Worm (Caenorhabditis elegans): ENCODE measurements around the gene F17C11.11.

Gene F17C11.11

DNA sequence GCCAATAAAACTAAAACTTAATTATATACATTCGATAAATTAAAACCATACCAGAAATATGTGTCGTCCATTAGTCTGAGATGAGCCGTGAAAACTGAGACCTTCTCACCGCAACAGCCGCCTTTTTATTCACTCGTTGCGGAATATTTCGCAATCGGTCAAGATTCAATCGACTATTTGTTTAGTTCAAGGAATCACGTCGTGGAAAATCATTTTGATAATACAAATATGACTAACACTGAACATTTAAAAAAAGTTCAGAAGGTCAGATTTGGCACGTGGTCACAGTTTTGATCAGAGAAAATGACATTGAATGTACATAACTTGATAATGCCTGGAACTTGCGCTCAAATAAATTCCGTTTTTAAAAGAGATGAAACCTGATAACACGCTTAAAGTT lies at the start of gene F17C11.11:
Gene F17C11.11 (minus strand): TSS at position 79 of the 400 bp plus-strand sequence.
- TF ChIP-seq ref-1 (GFP tag; conservative IDR thresholded peaks at IDR 0.05) (no peak), cog-1 (tag; optimal IDR thresholded peaks at IDR 0.05) (no peak), med-1 (GFP tag; optimal IDR thresholded peaks at IDR 0.05; ENCODE audit: insufficient read depth) (no peak), tab-1 (GFP tag; IDR thresholded peaks at IDR 0.05) (no peak), flt-1 (GFP tag; IDR thresholded peaks at IDR 0.05) (no peak), ztf-29 (GFP tag; IDR thresholded peaks at IDR 0.05) (no peak), klf-2 (GFP tag; conservative IDR thresholded peaks at IDR 0.05) (no peak), T22C8.4 (GFP tag; IDR thresholded peaks at IDR 0.05) (no peak), ztf-23 (GFP tag; IDR thresholded peaks at IDR 0.05) (no peak)

DNA sequence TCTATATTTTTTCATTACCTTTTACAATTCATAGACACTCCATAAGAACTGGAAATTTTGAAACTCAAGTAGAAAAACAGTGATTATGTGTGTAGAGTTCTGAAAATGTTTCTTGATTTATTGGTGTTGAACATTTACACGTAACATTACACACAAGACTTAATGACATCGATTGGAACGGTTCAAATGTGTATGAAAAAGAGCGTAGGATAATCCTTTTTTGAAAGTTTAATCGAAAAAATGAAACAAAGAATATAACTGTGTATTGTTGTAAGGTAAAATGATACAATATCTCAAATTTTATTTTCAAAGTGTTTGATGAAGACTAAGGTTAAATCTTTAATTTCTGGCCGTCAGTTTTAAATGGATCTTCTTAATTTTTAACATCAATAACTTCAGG lies 42.5 kb upstream of the F17C11.11 start, which contains the start of gene fig-1:
Gene fig-1 (minus strand): TSS at position 101 of the 400 bp plus-strand sequence.
- TF ChIP-seq klf-2 (GFP tag; conservative IDR thresholded peaks at IDR 0.05): no peak
- no peak for TF ChIP-seq ztf-29 (GFP tag; IDR thresholded peaks at IDR 0.05)
- no peak for TF ChIP-seq ref-1 (GFP tag; conservative IDR thresholded peaks at IDR 0.05)
- no peak for TF ChIP-seq T22C8.4 (GFP tag; IDR thresholded peaks at IDR 0.05)
- TF ChIP-seq med-1 (GFP tag; optimal IDR thresholded peaks at IDR 0.05; ENCODE audit: insufficient read depth): no peak
- TF ChIP-seq tab-1 (GFP tag; IDR thresholded peaks at IDR 0.05): no peak
- TF ChIP-seq flt-1 (GFP tag; IDR thresholded peaks at IDR 0.05): no peak
- TF ChIP-seq ztf-23 (GFP tag; IDR thresholded peaks at IDR 0.05): no peak
- TF ChIP-seq cog-1 (tag; optimal IDR thresholded peaks at IDR 0.05): no peak

DNA sequence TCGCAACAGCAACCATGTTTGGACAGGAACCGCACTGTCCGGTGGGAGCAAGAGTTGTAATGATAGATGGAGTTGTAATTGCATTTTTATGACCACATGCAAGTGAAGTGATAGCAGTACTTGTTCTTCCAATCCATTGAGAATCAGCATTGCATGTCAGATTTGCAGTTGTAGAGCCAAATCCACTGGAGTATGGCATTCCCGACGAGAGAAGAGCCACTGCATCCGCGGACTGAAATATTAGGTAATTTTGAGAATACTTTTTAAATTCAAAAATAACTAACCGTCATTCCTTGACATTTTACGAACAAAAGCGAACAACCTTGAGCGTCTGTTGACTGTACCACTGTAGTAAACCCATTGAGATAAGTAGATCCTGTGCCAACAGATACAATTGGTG lies 36.5 kb upstream of the F17C11.11 start:
- TF ChIP-seq ref-1 (GFP tag; conservative IDR thresholded peaks at IDR 0.05): no peak
- TF ChIP-seq med-1 (GFP tag; optimal IDR thresholded peaks at IDR 0.05; ENCODE audit: insufficient read depth): no peak
- TF ChIP-seq cog-1 (tag; optimal IDR thresholded peaks at IDR 0.05): no peak
- no peak for TF ChIP-seq klf-2 (GFP tag; conservative IDR thresholded peaks at IDR 0.05)
- no peak for TF ChIP-seq T22C8.4 (GFP tag; IDR thresholded peaks at IDR 0.05)
- no peak for TF ChIP-seq tab-1 (GFP tag; IDR thresholded peaks at IDR 0.05)
- TF ChIP-seq ztf-23 (GFP tag; IDR thresholded peaks at IDR 0.05): no peak
- no peak for TF ChIP-seq ztf-29 (GFP tag; IDR thresholded peaks at IDR 0.05)
- TF ChIP-seq flt-1 (GFP tag; IDR thresholded peaks at IDR 0.05): no peak

DNA sequence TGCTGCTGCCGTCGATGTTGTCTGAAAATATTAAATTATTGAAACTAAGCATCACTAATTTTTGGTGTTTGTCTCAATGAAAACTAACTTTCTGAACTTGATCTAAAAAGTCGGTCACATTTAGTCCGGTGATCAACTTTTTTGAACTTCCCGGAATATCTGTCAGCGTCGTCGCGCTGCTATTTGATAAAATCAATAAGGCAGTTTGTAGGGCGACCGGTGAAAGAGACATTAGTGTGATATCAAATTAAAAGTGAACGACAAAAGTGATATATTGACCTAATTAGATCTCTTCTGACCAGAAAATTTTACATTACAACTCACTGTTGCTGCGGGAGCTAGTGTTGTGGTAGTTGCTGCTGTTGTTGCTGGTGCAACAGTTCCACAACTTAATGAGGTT lies 32.3 kb upstream of the F17C11.11 start:
- no peak for TF ChIP-seq cog-1 (tag; optimal IDR thresholded peaks at IDR 0.05)
- no peak for TF ChIP-seq ztf-29 (GFP tag; IDR thresholded peaks at IDR 0.05)
- TF ChIP-seq tab-1 (GFP tag; IDR thresholded peaks at IDR 0.05): no peak
- TF ChIP-seq med-1 (GFP tag; optimal IDR thresholded peaks at IDR 0.05; ENCODE audit: insufficient read depth): no peak
- no peak for TF ChIP-seq flt-1 (GFP tag; IDR thresholded peaks at IDR 0.05)
- TF ChIP-seq klf-2 (GFP tag; conservative IDR thresholded peaks at IDR 0.05): no peak
- no peak for TF ChIP-seq ztf-23 (GFP tag; IDR thresholded peaks at IDR 0.05)
- no peak for TF ChIP-seq ref-1 (GFP tag; conservative IDR thresholded peaks at IDR 0.05)
- TF ChIP-seq T22C8.4 (GFP tag; IDR thresholded peaks at IDR 0.05): no peak

DNA sequence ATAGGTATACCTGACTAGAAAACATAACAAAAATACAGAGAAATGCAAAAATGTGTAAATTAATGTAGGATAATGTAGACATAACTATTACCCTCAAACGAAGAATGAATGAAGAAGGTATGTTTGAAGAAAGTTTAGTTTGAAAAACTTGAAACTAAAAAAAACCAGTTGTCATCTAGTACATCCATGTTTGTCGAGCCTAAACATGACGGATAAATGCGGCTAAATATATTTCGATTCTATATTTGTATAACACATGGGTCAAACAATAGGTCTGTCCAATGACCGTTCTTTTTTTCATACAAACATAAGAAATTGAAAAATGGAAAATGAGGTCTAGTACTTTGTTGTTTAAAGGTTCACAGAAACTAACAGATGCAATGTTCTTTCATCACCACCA lies 31.5 kb upstream of the F17C11.11 start, which contains the start of gene F17C11.22:
Gene F17C11.22 (minus strand): TSS at position 101 of the 400 bp plus-strand sequence.
- TF ChIP-seq klf-2 (GFP tag; conservative IDR thresholded peaks at IDR 0.05) (no peak), flt-1 (GFP tag; IDR thresholded peaks at IDR 0.05) (no peak), cog-1 (tag; optimal IDR thresholded peaks at IDR 0.05) (no peak), ref-1 (GFP tag; conservative IDR thresholded peaks at IDR 0.05) (no peak), T22C8.4 (GFP tag; IDR thresholded peaks at IDR 0.05) (no peak), ztf-23 (GFP tag; IDR thresholded peaks at IDR 0.05) (no peak), tab-1 (GFP tag; IDR thresholded peaks at IDR 0.05) (no peak), ztf-29 (GFP tag; IDR thresholded peaks at IDR 0.05) (no peak), med-1 (GFP tag; optimal IDR thresholded peaks at IDR 0.05; ENCODE audit: insufficient read depth) (no peak)

DNA sequence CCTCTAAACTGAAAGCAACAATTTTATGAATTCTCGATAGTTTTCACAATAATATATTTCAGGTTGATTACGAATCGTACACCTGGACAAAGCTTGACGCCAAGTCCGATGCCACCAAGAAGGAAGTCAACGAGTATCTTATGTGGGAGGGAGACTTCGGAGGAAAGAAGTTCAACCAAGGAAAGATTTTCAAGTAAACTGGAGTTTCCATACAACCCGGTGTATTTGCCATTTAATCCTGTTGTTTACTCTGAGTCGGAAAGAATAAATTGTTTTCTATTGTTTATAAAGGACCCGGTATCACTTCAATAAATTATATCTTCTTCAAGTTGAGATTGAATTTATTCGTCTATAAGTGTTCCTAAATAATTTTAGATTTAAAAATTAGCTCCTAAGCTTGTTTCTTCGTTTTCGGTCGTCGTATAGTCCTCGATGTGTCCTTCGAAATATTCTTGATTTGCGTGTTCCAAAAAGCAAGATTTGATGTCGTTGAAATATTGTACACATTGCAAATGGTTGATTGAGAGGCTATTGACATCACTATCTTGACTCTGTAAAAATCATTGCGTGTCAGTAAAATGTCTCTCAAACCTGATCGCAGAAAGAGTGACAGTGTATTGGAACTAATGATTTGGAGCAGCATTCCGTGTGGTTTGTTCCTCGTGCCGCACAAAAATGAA lies 29.1 kb upstream of the F17C11.11 start:
- no peak for TF ChIP-seq ztf-29 (GFP tag; IDR thresholded peaks at IDR 0.05)
- no peak for TF ChIP-seq flt-1 (GFP tag; IDR thresholded peaks at IDR 0.05)
- TF ChIP-seq T22C8.4 (GFP tag; IDR thresholded peaks at IDR 0.05): no peak
- no peak for TF ChIP-seq ztf-23 (GFP tag; IDR thresholded peaks at IDR 0.05)
- no peak for TF ChIP-seq ref-1 (GFP tag; conservative IDR thresholded peaks at IDR 0.05)
- no peak for TF ChIP-seq tab-1 (GFP tag; IDR thresholded peaks at IDR 0.05)
- no peak for TF ChIP-seq med-1 (GFP tag; optimal IDR thresholded peaks at IDR 0.05; ENCODE audit: insufficient read depth)
- no peak for TF ChIP-seq cog-1 (tag; optimal IDR thresholded peaks at IDR 0.05)
- no peak for TF ChIP-seq klf-2 (GFP tag; conservative IDR thresholded peaks at IDR 0.05)

DNA sequence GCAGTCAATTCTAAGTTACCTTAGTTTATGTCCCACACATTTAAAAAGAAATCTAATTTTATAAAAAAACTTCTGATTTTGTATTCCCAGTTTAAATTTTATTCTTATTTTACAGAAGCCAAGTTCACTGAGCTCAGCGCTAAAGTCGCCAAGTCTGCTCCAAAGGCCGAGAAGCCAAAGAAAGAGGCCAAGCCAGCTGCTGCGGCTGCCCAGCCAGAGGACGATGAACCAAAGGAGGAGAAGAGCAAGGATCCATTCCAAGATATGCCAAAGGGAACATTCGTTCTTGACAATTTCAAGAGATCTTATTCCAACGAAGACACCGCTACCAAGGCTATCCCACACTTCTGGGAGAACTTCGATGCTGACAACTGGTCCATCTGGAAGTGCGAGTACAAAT lies 28.3 kb upstream of the F17C11.11 start:
- no peak for TF ChIP-seq flt-1 (GFP tag; IDR thresholded peaks at IDR 0.05)

DNA sequence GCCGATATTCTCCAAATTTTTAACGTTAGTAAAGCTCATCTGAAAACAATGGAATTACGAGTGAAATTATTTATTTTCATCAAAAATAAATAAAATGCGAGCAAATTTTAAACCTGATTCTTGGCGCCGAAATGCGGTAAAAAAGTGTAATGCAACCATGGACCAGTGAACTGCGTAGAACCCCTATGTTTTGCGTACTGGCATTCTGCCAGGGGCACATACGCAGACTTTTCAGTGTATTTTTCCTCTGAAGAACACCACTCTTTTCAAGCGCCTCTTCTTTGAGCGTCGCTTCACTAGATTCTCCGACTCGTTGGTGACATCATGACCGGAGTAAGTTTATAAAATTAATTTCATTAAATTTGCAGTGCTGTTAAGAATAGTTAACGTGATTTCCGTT lies 26.9 kb upstream of the F17C11.11 start, which contains the start of the genes ctf-4 and eef-1G:
Gene ctf-4 (minus strand): TSS at position 39 of the 400 bp plus-strand sequence.
Gene eef-1G (plus strand): TSS at position 219 of the 400 bp plus-strand sequence.
- TF ChIP-seq klf-2 (GFP tag; conservative IDR thresholded peaks at IDR 0.05) (no peak), tab-1 (GFP tag; IDR thresholded peaks at IDR 0.05) (no peak), ref-1 (GFP tag; conservative IDR thresholded peaks at IDR 0.05) (no peak), med-1 (GFP tag; optimal IDR thresholded peaks at IDR 0.05; ENCODE audit: insufficient read depth) (no peak), T22C8.4 (GFP tag; IDR thresholded peaks at IDR 0.05) (0 out of 2 replicates have a peak, but pooled peaks have one; percentile 25), ztf-29 (GFP tag; IDR thresholded peaks at IDR 0.05) (no peak), flt-1 (GFP tag; IDR thresholded peaks at IDR 0.05) (peak; percentile 69), cog-1 (tag; optimal IDR thresholded peaks at IDR 0.05) (peak; percentile 86), ztf-23 (GFP tag; IDR thresholded peaks at IDR 0.05) (peak; percentile 100)

DNA sequence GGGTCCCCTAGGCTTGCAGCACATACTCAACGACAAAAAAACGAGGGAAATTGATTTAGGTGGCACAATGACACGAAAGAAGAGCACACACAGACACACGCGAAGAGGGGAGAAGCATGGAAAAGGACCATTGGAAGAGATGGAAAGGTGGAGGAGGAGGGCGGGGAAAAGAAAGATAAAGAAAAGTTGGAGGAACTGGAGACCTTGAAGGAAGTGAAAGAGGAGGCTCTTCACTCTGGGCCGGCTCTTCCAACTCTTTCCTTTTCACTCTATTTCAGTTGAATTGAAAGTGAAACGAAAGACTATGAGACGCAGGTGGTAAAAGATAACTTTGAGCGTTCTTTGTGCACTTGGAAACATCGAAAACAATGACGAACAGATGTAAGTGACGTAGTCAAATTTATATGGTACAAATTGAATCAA lies 22.8 kb upstream of the F17C11.11 start:
- TF ChIP-seq tab-1 (GFP tag; IDR thresholded peaks at IDR 0.05) (no peak), ztf-23 (GFP tag; IDR thresholded peaks at IDR 0.05) (peak; percentile 65)

DNA sequence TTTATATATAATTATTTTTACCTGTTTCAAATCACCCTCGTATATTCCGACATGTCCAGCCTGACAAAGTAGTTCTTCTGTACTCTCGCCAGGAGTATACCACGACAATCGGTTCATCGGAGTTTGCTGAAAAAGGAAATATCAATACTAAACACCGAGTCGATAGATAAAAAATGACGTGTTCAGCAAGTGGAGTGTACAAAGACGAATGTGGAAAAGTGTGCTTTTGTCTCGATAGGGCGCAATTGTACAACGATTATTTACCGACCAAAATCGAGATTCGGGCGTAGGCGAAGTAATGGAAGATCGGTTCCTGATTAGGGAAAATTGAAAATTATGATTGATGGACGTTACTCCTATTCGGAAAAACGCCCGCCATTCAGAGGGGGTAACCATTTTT lies 21.9 kb upstream of the F17C11.11 start, which contains the start of gene vps-36:
Gene vps-36 (minus strand): TSS at position 126 of the 400 bp plus-strand sequence.
- no peak for TF ChIP-seq flt-1 (GFP tag; IDR thresholded peaks at IDR 0.05)
- TF ChIP-seq ref-1 (GFP tag; conservative IDR thresholded peaks at IDR 0.05): no peak
- no peak for TF ChIP-seq med-1 (GFP tag; optimal IDR thresholded peaks at IDR 0.05; ENCODE audit: insufficient read depth)
- no peak for TF ChIP-seq tab-1 (GFP tag; IDR thresholded peaks at IDR 0.05)
- TF ChIP-seq klf-2 (GFP tag; conservative IDR thresholded peaks at IDR 0.05): no peak
- TF ChIP-seq T22C8.4 (GFP tag; IDR thresholded peaks at IDR 0.05): no peak

All from whole organism, midembryonic.